Worm (Caenorhabditis elegans) whole organism, early embryonic: Measurements from ENCODE around the gene F12A10.1.
A peak's percentile ranks its signal among the peaks of the same experiment; 100 is the strongest.

Experiments used
- B0310.2 ChIP-seq: sonication (generic microtip); optimal IDR thresholded peaks from 2 replicates; lab custom pipeline; 2016; ENCODE audit warnings: mild to moderate bottlenecking, missing genetic modification characterization, missing compliant biosample characterization
- F13C5.2 ChIP-seq: sonication (generic microtip); optimal IDR thresholded peaks from 2 replicates; lab custom pipeline; 2017; ENCODE audit warnings: mild to moderate bottlenecking, missing genetic modification characterization, inconsistent platforms, missing compliant biosample characterization
- aly-1 ChIP-seq: sonication (generic microtip); optimal IDR thresholded peaks from 2 replicates; lab custom pipeline; 2016; ENCODE audit warnings: missing genetic modification characterization, missing compliant biosample characterization
- ama-1 ChIP-seq: fragments of 150-350 bp; optimal IDR thresholded peaks from 2 replicates; lab custom pipeline; 2014
- ceh-13 ChIP-seq: fragments of 200-800 bp; sonication (Bioruptor generic); optimal IDR thresholded peaks from 2 replicates; lab custom pipeline; 2018; ENCODE audit warnings: mild to moderate bottlenecking, missing genetic modification characterization, missing compliant biosample characterization
- ceh-36 ChIP-seq: sonication (generic microtip); optimal IDR thresholded peaks from 2 replicates; lab custom pipeline; 2016; ENCODE audit warnings: missing genetic modification characterization, inconsistent platforms, missing compliant biosample characterization
- ets-7 ChIP-seq: sonication (generic microtip); optimal IDR thresholded peaks from 2 replicates; lab custom pipeline; 2016; ENCODE audit warnings: missing genotype, missing genetic modification characterization, missing compliant biosample characterization
- flt-1 ChIP-seq: fragments of 200-800 bp; sonication (Bioruptor generic); IDR thresholded peaks from 2 replicates; pipeline ENCODE4 v1.3.6; 2022; ENCODE audit warnings: missing genetic modification characterization, missing compliant biosample characterization
- hmbx-1 ChIP-seq: sonication (generic microtip); optimal IDR thresholded peaks from 2 replicates; lab custom pipeline; 2016; ENCODE audit warnings: mild to moderate bottlenecking, missing genetic modification characterization, missing compliant biosample characterization
- hmg-4 ChIP-seq: fragments of 200-800 bp; sonication (Bioruptor generic); optimal IDR thresholded peaks from 2 replicates; lab custom pipeline; 2018; ENCODE audit warnings: mild to moderate bottlenecking, missing genetic modification characterization, missing compliant biosample characterization
- hnd-1 ChIP-seq: sonication (generic microtip); optimal IDR thresholded peaks from 2 replicates; lab custom pipeline; 2016; ENCODE audit warnings: missing genetic modification characterization, missing compliant biosample characterization
- pes-1 ChIP-seq: fragments of 200-800 bp; sonication (Bioruptor generic); IDR thresholded peaks from 2 replicates; pipeline ENCODE4 v1.3.6; 2022; ENCODE audit warnings: missing genetic modification reagents, missing genetic modification characterization, missing compliant biosample characterization
- scrt-1 ChIP-seq: fragments of 200-800 bp; sonication (Bioruptor generic); IDR thresholded peaks from 2 replicates; pipeline ENCODE4 v1.3.6; 2022; ENCODE audit warnings: missing genetic modification characterization, missing compliant biosample characterization
- sea-1 ChIP-seq: fragments of 200-800 bp; sonication (Bioruptor generic); conservative IDR thresholded peaks from 2 replicates; pipeline ENCODE4 v1.3.6; 2022; ENCODE audit warnings: missing genetic modification characterization, missing compliant biosample characterization
- tbx-11 ChIP-seq: fragments of 200-800 bp; sonication (Bioruptor generic); IDR thresholded peaks from 2 replicates; pipeline ENCODE4 v1.3.6; 2022; ENCODE audit warnings: missing genetic modification characterization, missing compliant biosample characterization
- tbx-37 ChIP-seq: fragments of 200-800 bp; sonication (Bioruptor generic); conservative IDR thresholded peaks from 2 replicates; pipeline ENCODE4 v1.3.6; 2022; ENCODE audit warnings: missing genetic modification reagents, missing genetic modification characterization, missing compliant biosample characterization
- tra-4 ChIP-seq: sonication (generic microtip); optimal IDR thresholded peaks from 2 replicates; lab custom pipeline; 2017; ENCODE audit warnings: missing genetic modification characterization, missing compliant biosample characterization

Gene F12A10.1

DNA sequence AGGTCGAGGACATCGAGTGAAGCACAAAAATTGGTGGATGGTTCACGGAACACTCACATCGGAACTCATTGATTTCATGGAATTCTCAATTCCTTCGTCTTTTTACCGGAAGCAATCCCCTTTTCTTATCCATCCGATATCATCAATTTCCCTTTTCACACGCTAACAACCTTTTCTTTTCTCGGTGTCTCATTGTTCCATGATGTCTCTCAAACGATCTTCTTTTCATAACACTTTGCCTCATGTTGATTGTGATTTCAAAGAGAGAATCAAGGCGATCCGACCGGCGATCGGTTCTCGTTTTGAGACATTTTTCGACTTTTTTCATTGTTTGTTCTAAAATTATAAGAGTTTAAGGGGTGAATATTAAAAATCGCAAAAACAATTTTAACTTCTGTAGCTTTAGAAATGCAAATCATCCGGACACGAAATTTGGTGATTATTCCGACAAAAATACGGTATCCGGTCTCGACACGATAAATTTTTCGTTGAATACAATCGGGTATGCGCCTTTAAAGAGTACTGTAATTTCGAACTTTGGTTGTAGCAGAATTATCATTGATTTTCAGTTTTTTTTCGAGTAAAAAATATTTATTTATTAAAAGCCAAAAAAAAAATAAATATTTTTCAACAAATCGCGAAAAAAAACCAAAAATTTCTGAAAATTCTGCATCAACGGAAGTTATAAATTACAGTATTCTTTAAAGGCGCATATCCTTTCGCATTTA is 37.5 kb upstream of the F12A10.1 start:
- no peak for TF ChIP-seq ets-7

DNA sequence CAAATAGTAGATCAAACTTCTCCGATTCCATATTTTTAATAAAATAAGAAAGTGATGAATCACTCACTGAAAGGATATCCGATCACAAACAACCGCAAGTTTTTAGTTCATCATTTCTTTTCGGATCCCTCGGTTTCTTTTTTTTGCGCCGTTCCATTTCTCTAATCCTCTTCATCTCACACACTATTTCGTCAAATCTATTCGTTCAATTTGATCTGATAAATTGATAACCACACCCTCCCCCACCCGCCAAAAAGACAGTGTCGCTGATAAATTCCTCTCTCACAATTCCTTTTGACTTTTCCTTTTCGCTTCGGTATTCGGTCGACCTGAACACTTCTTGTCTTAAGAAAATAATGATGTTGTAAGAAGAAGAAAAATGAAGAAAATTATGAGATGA is 36.8 kb upstream of the F12A10.1 start:
- TF ChIP-seq sea-1 (GFP tag; lab: Robert Waterston, UW) (no peak), tra-4 (tag; lab: Kevin White, UChicago) (no peak), tbx-11 (no peak), scrt-1 (no peak), hnd-1 (tag; lab: Kevin White, UChicago) (no peak), ets-7 (no peak), flt-1 (GFP tag; lab: Robert Waterston, UW) (no peak), ceh-36 (no peak), pes-1 (GFP tag; lab: Robert Waterston, UW) (no peak), hmg-4 (GFP tag; lab: Kevin White, UChicago) (no peak), ceh-13 (GFP tag; lab: Kevin White, UChicago) (no peak), B0310.2 (tag; lab: Kevin White, UChicago) (no peak), hmbx-1 (tag; lab: Kevin White, UChicago) (no peak)

DNA sequence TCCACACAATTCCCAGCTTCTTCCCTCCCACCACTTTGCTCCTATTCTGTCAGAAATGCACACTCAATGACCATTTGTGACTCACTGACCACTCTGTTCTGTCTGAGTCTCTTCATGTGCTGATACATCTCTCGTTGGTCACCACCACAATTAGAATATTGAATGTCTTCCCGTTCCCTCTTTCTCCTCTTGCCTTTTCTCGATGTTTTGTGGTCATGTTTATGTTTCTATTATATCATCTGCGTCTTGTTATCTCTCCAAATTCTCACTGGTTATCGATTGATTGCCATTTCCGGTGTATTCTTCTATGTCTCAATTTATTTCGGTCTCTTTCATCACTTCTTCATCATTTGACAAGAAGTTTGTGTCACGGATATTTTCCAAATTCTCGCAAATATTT is 35.4 kb upstream of the F12A10.1 start:
- TF ChIP-seq tbx-37 (no peak), sea-1 (GFP tag; lab: Robert Waterston, UW) (no peak), tbx-11 (no peak), hmbx-1 (tag; lab: Kevin White, UChicago) (no peak), ceh-13 (GFP tag; lab: Kevin White, UChicago) (no peak), F13C5.2 (tag; lab: Kevin White, UChicago) (no peak), ceh-36 (no peak), B0310.2 (tag; lab: Kevin White, UChicago) (no peak), hnd-1 (tag; lab: Kevin White, UChicago) (no peak)

DNA sequence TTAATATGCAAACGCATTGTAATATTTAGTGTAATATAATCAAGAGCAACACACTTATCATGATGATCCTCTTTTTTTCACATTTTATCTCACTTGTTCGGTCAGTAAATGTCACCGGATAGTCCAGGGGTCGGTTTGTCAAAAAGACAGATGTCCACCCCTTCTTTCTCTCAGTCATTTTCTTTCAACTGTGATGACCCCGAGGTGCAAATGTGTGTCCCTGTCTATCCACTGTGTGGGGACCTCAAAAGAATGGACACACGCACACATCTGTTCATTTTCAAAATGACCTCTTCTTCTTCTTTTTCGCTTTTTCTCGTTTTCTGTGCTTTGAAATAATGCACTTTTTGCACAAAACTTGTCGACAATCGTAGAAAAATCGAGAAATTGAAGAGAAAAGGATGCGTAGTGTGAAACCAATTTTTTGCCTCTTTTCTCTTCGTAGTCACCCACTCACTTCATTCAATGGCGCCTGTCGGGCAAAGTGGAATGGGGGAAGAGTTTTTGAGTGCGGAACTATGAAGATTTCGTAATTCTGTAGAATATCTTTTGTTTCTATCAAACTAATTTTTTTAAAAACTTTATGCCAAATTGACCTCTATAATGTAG is 32.5 kb upstream of the F12A10.1 start:
- TF ChIP-seq hmg-4 (GFP tag; lab: Kevin White, UChicago): peak; percentile 47
- TF ChIP-seq F13C5.2 (tag; lab: Kevin White, UChicago): peak; percentile 5
- TF ChIP-seq hmbx-1 (tag; lab: Kevin White, UChicago): no peak
- TF ChIP-seq tbx-37: 0 out of 2 replicates have a peak, but pooled peaks have one; percentile 10

DNA sequence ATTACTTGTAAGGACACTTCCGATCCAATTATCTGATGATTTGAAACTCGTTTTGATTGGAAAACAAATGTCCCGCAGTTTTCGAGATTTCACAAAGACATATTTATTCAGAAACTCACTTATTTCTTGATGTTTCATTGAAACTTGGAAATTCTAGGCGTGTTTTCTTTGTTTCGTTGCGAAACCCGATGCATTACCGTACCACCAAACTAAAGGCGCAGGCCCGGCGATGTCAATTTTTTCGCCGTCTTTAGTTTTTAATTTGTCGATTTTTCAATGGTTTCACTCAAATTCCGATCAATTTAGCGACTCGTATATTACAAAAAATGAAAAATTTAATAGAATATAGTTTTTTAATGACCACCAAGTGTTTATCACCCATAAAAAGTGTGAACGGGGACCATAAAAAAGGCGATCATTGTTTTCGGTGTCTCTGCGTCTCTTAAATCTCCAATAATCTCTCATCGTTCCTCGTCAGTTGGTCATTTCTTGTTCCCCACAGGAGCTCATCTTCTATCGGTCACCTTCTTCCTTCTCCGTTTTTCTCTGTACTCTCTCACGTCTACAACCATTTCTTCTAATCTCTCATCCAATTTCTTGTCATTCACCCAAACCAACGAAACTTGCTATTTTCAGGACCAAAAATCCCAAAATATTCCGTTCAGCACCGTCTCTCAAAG is 30.5 kb upstream of the F12A10.1 start, which contains the start of gene clr-1:
Gene clr-1 (plus strand): TSS at position 630 of the 680 bp plus-strand sequence.
- TF ChIP-seq scrt-1: no peak
- TF ChIP-seq flt-1 (GFP tag; lab: Robert Waterston, UW): no peak
- TF ChIP-seq ets-7: no peak
- TF ChIP-seq pes-1 (GFP tag; lab: Robert Waterston, UW): no peak

DNA sequence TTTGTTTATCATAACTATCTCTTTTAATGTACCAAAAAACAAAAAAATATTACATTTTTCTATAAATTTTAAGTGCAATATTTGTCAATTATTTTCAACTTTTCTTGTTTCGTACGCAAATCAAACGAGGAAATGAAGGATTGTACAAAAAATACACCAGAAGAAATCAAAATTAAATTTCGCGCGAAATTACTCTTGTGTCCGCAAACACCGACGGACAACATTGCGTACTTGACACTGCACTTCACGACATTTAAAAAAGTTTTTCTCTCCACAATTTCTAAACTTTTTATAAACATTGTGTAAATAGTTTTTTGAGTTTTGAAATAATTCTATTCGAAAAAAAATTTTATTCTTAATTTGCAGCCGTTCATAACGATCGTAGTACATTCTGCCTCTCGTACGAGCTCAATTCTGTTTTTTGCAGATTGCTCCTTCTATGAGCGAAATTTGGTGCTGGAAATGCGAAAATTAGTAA is 22.4 kb upstream of the F12A10.1 start, which contains the start of gene mrps-16:
Gene mrps-16 (plus strand): TSS at position 428 of the 478 bp plus-strand sequence.
- TF ChIP-seq hnd-1 (tag; lab: Kevin White, UChicago) (no peak), aly-1 (tag; lab: Kevin White, UChicago) (no peak), ceh-13 (GFP tag; lab: Kevin White, UChicago) (no peak), ceh-36 (no peak), tbx-37 (no peak), F13C5.2 (tag; lab: Kevin White, UChicago) (peak; percentile 68), ets-7 (no peak), hmg-4 (GFP tag; lab: Kevin White, UChicago) (no peak), hmbx-1 (tag; lab: Kevin White, UChicago) (no peak), ama-1 (lab: Kevin White, UChicago) (no peak), scrt-1 (no peak), pes-1 (GFP tag; lab: Robert Waterston, UW) (0 out of 2 replicates have a peak, but pooled peaks have one; percentile 25), sea-1 (GFP tag; lab: Robert Waterston, UW) (no peak), tbx-11 (no peak), flt-1 (GFP tag; lab: Robert Waterston, UW) (no peak), tra-4 (tag; lab: Kevin White, UChicago) (no peak), B0310.2 (tag; lab: Kevin White, UChicago) (no peak)

DNA sequence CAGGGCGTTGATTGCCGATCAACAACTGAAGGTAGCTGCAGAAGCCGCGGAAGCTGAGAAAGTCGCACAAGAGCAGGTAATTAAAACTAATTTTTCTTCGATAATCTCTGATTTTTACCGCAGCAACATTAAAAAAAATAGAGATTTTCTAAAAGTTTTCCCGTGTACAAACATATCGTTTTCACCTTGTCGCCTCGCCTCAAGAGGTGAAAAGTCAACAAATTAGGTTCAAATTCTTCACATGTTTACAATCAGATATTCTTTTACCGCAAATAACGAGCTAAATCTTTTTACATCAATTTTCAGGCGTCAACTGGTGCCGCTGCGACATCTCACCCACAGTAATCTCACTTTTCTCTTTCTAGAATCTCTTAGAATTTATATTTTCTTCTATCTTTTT is 21.4 kb upstream of the F12A10.1 start, which contains the start of gene ilcr-2:
Gene ilcr-2 (plus strand): TSS at position 301 of the 400 bp plus-strand sequence.
- TF ChIP-seq hmbx-1 (tag; lab: Kevin White, UChicago) (no peak), ceh-36 (no peak), aly-1 (tag; lab: Kevin White, UChicago) (no peak), pes-1 (GFP tag; lab: Robert Waterston, UW) (no peak), hnd-1 (tag; lab: Kevin White, UChicago) (no peak), sea-1 (GFP tag; lab: Robert Waterston, UW) (no peak), B0310.2 (tag; lab: Kevin White, UChicago) (no peak), flt-1 (GFP tag; lab: Robert Waterston, UW) (no peak), ets-7 (no peak), ama-1 (lab: Kevin White, UChicago) (no peak), scrt-1 (no peak), tra-4 (tag; lab: Kevin White, UChicago) (no peak), tbx-11 (no peak), hmg-4 (GFP tag; lab: Kevin White, UChicago) (no peak), F13C5.2 (tag; lab: Kevin White, UChicago) (no peak), tbx-37 (no peak), ceh-13 (GFP tag; lab: Kevin White, UChicago) (no peak)
